Worm (Caenorhabditis elegans): ENCODE results near the gene C04H5.1.
"Not testable (repeated sequence)": the region's sequence is repeated elsewhere in the genome, so short reads cannot be mapped to it uniquely, and the experiment has no call there.

C04H5.1 gene

DNA sequence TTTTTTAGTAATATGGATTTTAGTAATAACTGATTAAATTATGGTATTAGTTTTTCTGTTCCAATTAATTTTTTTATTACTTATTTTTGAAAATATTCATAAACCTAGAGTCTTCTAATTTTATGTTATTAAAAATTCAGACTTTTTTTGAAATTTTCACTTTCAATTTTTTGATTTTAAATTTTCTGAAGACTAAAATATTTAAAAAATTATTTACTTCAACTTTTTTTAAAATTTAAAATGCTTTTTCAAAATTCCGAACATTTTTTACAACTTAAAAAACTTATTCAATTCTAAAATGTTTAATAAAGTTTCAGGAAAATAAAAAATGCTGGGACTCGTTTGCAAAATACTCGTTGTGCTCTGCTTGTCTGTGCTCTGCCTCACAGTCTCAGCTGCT is 16.5 kb downstream of the C04H5.1 start, which contains the start of gene nlp-41:
TSS of gene nlp-41 (plus strand) at position 301 of the 400 bp plus-strand sequence.
- no peak for TF ChIP-seq tra-1 (GFP tag; IDR thresholded peaks at IDR 0.05)
- no peak for TF ChIP-seq F10B5.3 (tag; optimal IDR thresholded peaks at IDR 0.05)
- no peak for TF ChIP-seq lin-38 (GFP tag; IDR thresholded peaks at IDR 0.05)
- TF ChIP-seq daf-8 (GFP tag; IDR thresholded peaks at IDR 0.05): no peak
- TF ChIP-seq tag-97 (GFP tag; IDR thresholded peaks at IDR 0.05): no peak
- TF ChIP-seq hlh-11 (tag; optimal IDR thresholded peaks at IDR 0.05): no peak
- TF ChIP-seq ceh-44 (GFP tag; IDR thresholded peaks at IDR 0.05): no peak
- no peak for TF ChIP-seq R02D3.7 (tag; optimal IDR thresholded peaks at IDR 0.05)
- TF ChIP-seq nhr-10 (tag; optimal IDR thresholded peaks at IDR 0.05): no peak
- no peak for TF ChIP-seq nhr-11 (tag; optimal IDR thresholded peaks at IDR 0.05)
- no peak for TF ChIP-seq lin-1 (GFP tag; IDR thresholded peaks at IDR 0.05)
- TF ChIP-seq fkh-10 (GFP tag; optimal IDR thresholded peaks at IDR 0.05): no peak
- TF ChIP-seq zag-1 (tag; optimal IDR thresholded peaks at IDR 0.05): no peak
- no peak for TF ChIP-seq fos-1 (tag; optimal IDR thresholded peaks at IDR 0.05)
- no peak for TF ChIP-seq ama-1 (optimal IDR thresholded peaks at IDR 0.05)
- no peak for TF ChIP-seq aha-1 (tag)
- TF ChIP-seq ceh-20 (GFP tag; IDR thresholded peaks at IDR 0.05): no peak
- no peak for TF ChIP-seq mxl-2 (GFP tag; conservative IDR thresholded peaks at IDR 0.05)
- TF ChIP-seq madf-9 (GFP tag; conservative IDR thresholded peaks at IDR 0.05): no peak

- TF ChIP-seq ctbp-1 (GFP tag; IDR thresholded peaks at IDR 0.05): 0 out of 2 replicates have a peak, but pooled peaks have one; percentile 18
- TF ChIP-seq nhr-6 (tag; optimal IDR thresholded peaks at IDR 0.05): no peak
- TF ChIP-seq hif-1 (tag; optimal IDR thresholded peaks at IDR 0.05): no peak
- TF ChIP-seq aha-1 (tag): peak; percentile 30
These were observed 20.9 kb downstream of the C04H5.1 start for ce11 chrII:14555019-14555418.

- TF ChIP-seq tag-97 (GFP tag; IDR thresholded peaks at IDR 0.05) (peak; percentile 100), ceh-44 (GFP tag; IDR thresholded peaks at IDR 0.05) (peak; percentile 99), hmg-1.1 (GFP tag; IDR thresholded peaks at IDR 0.05) (peak; percentile 100), dmd-6 (GFP tag; IDR thresholded peaks at IDR 0.05) (peak; percentile 100), hif-1 (tag; optimal IDR thresholded peaks at IDR 0.05) (peak; percentile 76 to 96), vab-7 (GFP tag; IDR thresholded peaks at IDR 0.05) (peak; percentile 100), Y5F2A.4 (GFP tag; optimal IDR thresholded peaks at IDR 0.05) (peak; percentile 64), nhr-77 (tag; optimal IDR thresholded peaks at IDR 0.05) (peak; percentile 99), ctbp-1 (GFP tag; IDR thresholded peaks at IDR 0.05) (peak; percentile 99), pqm-1 (tag; optimal IDR thresholded peaks at IDR 0.05) (peak; percentile 5), unc-130 (GFP tag; optimal IDR thresholded peaks at IDR 0.05) (peak; percentile 98), F10B5.3 (tag; optimal IDR thresholded peaks at IDR 0.05) (peak; percentile 74), lim-7 (GFP tag; IDR thresholded peaks at IDR 0.05) (peak; percentile 82), Y75B8A.6 (GFP tag; IDR thresholded peaks at IDR 0.05) (peak; percentile 100), lir-3 (tag; optimal IDR thresholded peaks at IDR 0.05) (peak; percentile 61), nhr-10 (tag; optimal IDR thresholded peaks at IDR 0.05) (peak; percentile 62), lin-38 (GFP tag; IDR thresholded peaks at IDR 0.05) (peak; percentile 98), spr-3 (GFP tag; optimal IDR thresholded peaks at IDR 0.05) (peak; percentile 84), dve-1 (tag; optimal IDR thresholded peaks at IDR 0.05; ENCODE audit: insufficient read depth) (peak; percentile 94), daf-16 (GFP tag; optimal IDR thresholded peaks at IDR 0.05) (peak; percentile 70 to 92), daf-16 (tag; optimal IDR thresholded peaks at IDR 0.05) (peak; percentile 76), T26A8.4 (GFP tag; IDR thresholded peaks at IDR 0.05) (peak; percentile 99), F37D6.2 (tag; optimal IDR thresholded peaks at IDR 0.05) (peak; percentile 92), fkh-10 (GFP tag; optimal IDR thresholded peaks at IDR 0.05) (peak; percentile 75), Y48G9A.11 (GFP tag; IDR thresholded peaks at IDR 0.05) (peak; percentile 98), mep-1 (tag; optimal IDR thresholded peaks at IDR 0.05) (peak; percentile 90), Y105C5A.15 (GFP tag; IDR thresholded peaks at IDR 0.05) (peak; percentile 89), dmd-9 (GFP tag; IDR thresholded peaks at IDR 0.05) (peak; percentile 100), hlh-11 (tag; optimal IDR thresholded peaks at IDR 0.05) (peak; percentile 95), snpc-1.2 (GFP tag; IDR thresholded peaks at IDR 0.05) (peak; percentile 91), aha-1 (tag) (peak; percentile 84), pha-4 (GFP tag; IDR thresholded peaks at IDR 0.05) (peak; percentile 99), F44E2.7 (GFP tag; IDR thresholded peaks at IDR 0.05) (peak; percentile 77; the same call in 1 of the 2 replicates), ZK546.5 (tag; optimal IDR thresholded peaks at IDR 0.05) (peak in 1 of 2 experiments; percentile 63)
- TF ChIP-seq pha-4 (tag; optimal IDR thresholded peaks at IDR 0.05): not testable (repeated sequence)
These were observed 27.5 kb downstream of the C04H5.1 start, which contains the start of gene mog-4 for ce11 chrII:14561549-14562115. Gene mog-4, minus strand, starts transcription at chrII:14561599.

Data from whole organism, L4 larva.